Worm (Caenorhabditis elegans) whole organism, mixed stage, embryonic: Measurements from ENCODE around the gene B0432.8.

Experiments
- M03D4.4 ChIP-seq: sonication (generic microtip); optimal IDR thresholded peaks from 2 replicates; lab custom pipeline; 2017; ENCODE audit warnings: mild to moderate bottlenecking, missing genetic modification characterization, missing compliant biosample characterization
- bed-3 ChIP-seq: fragments of 200-800 bp; sonication (Bioruptor generic); optimal IDR thresholded peaks from 3 replicates; lab custom pipeline; 2018; ENCODE audit warnings: mild to moderate bottlenecking, missing genetic modification characterization, moderate library complexity, missing compliant biosample characterization
- ceh-39 ChIP-seq: fragments of 150-350 bp; optimal IDR thresholded peaks from 2 replicates; lab custom pipeline; 2014; ENCODE audit warnings: missing biosample characterization, missing genetic modification characterization
- ceh-43 ChIP-seq: fragments of 200-800 bp; sonication (Bioruptor generic); optimal IDR thresholded peaks from 2 replicates; lab custom pipeline; 2018; ENCODE audit warnings: mild to moderate bottlenecking, missing genetic modification characterization, moderate library complexity, missing compliant biosample characterization
- ceh-83 ChIP-seq: fragments of 200-800 bp; sonication (Bioruptor generic); optimal IDR thresholded peaks from 2 replicates; lab custom pipeline; 2018; ENCODE audit warnings: mild to moderate bottlenecking, missing genetic modification characterization, missing compliant biosample characterization
- ces-1 ChIP-seq: fragments of 150-350 bp; optimal IDR thresholded peaks from 2 replicates; lab custom pipeline; 2014; ENCODE audit warnings: missing biosample characterization, missing genetic modification reagents, missing genetic modification characterization
- cnd-1 ChIP-seq: fragments of 200-800 bp; sonication (Bioruptor generic); optimal IDR thresholded peaks from 2 replicates; lab custom pipeline; 2018; ENCODE audit warnings: mild to moderate bottlenecking, missing genetic modification characterization, missing compliant biosample characterization
- drap-1 ChIP-seq: fragments of 200-800 bp; sonication (Bioruptor generic); optimal IDR thresholded peaks from 3 replicates; lab custom pipeline; 2018; ENCODE audit warnings: mild to moderate bottlenecking, missing genetic modification characterization, missing compliant biosample characterization
- elt-1 ChIP-seq: sonication (generic microtip); optimal IDR thresholded peaks from 2 replicates; lab custom pipeline; 2017; ENCODE audit warnings: missing genetic modification characterization, mild to moderate bottlenecking, missing compliant biosample characterization, antibody characterized with exemption, moderate library complexity, borderline replicate concordance; ENCODE audit not compliant: insufficient read depth
- elt-3 ChIP-seq: fragments of 150-350 bp; optimal IDR thresholded peaks from 2 replicates; lab custom pipeline; 2014; ENCODE audit warnings: missing biosample characterization, missing genetic modification characterization
- flh-1 ChIP-seq: fragments of 200-800 bp; sonication (Bioruptor generic); optimal IDR thresholded peaks from 2 replicates; lab custom pipeline; 2018; ENCODE audit warnings: mild to moderate bottlenecking, missing genetic modification characterization, moderate library complexity, missing compliant biosample characterization
- ham-2 ChIP-seq: fragments of 200-800 bp; sonication (Bioruptor generic); optimal IDR thresholded peaks from 2 replicates; lab custom pipeline; 2018; ENCODE audit warnings: mild to moderate bottlenecking, missing genetic modification characterization, missing compliant biosample characterization
- lin-13 ChIP-seq: fragments of 150-350 bp; optimal IDR thresholded peaks from 2 replicates; lab custom pipeline; 2014; ENCODE audit warnings: missing biosample characterization, missing genetic modification characterization
- lin-32 ChIP-seq: fragments of 200-800 bp; sonication (Bioruptor generic); optimal IDR thresholded peaks from 2 replicates; lab custom pipeline; 2018; ENCODE audit warnings: mild to moderate bottlenecking, missing genetic modification characterization, missing compliant biosample characterization
- lsy-2 ChIP-seq: fragments of 150-350 bp; optimal IDR thresholded peaks from 2 replicates; lab custom pipeline; 2014; ENCODE audit warnings: missing biosample characterization, missing genetic modification characterization
- mep-1 ChIP-seq: fragments of 150-350 bp; optimal IDR thresholded peaks from 2 replicates; lab custom pipeline; 2017; ENCODE audit warnings: missing biosample characterization, missing genetic modification reagents, missing genetic modification characterization, inconsistent platforms
- mls-2 ChIP-seq: sonication (generic microtip); optimal IDR thresholded peaks from 2 replicates; lab custom pipeline; 2016; ENCODE audit warnings: mild to moderate bottlenecking, missing genetic modification characterization, moderate library complexity, missing compliant biosample characterization
- nhr-2 ChIP-seq: fragments of 150-350 bp; optimal IDR thresholded peaks from 2 replicates; lab custom pipeline; 2014; ENCODE audit warnings: missing biosample characterization, missing genetic modification characterization
- nhr-237 ChIP-seq: fragments of 150-350 bp; optimal IDR thresholded peaks from 2 replicates; lab custom pipeline; 2014; ENCODE audit warnings: missing biosample characterization, missing genetic modification characterization
- nhr-28 ChIP-seq: fragments of 150-350 bp; optimal IDR thresholded peaks from 2 replicates; lab custom pipeline; 2014; ENCODE audit warnings: missing biosample characterization, missing genetic modification characterization
- nhr-76 ChIP-seq: sonication (generic microtip); optimal IDR thresholded peaks from 2 replicates; lab custom pipeline; 2017; ENCODE audit warnings: missing biosample characterization, missing genetic modification characterization
- pha-4 ChIP-seq: fragments of 150-350 bp; optimal IDR thresholded peaks from 2 replicates; lab custom pipeline; 2018; ENCODE audit warnings: missing biosample characterization, missing genetic modification reagents, missing genetic modification characterization
- sem-2 ChIP-seq: fragments of 200-800 bp; sonication (Bioruptor generic); optimal IDR thresholded peaks from 2 replicates; lab custom pipeline; 2018; ENCODE audit warnings: mild to moderate bottlenecking, missing genetic modification characterization, missing compliant biosample characterization
- snpc-4 ChIP-seq: fragments of 150-350 bp; optimal IDR thresholded peaks from 2 replicates; lab custom pipeline; 2014; ENCODE audit warnings: missing biosample characterization, missing genetic modification characterization
- sptf-1 ChIP-seq: sonication (generic microtip); optimal IDR thresholded peaks from 2 replicates; lab custom pipeline; 2017; ENCODE audit warnings: mild to moderate bottlenecking, missing genetic modification characterization, moderate library complexity, missing compliant biosample characterization
- tbx-8 ChIP-seq: fragments of 200-800 bp; sonication (Bioruptor generic); optimal IDR thresholded peaks from 2 replicates; lab custom pipeline; 2018; ENCODE audit warnings: mild to moderate bottlenecking, missing genetic modification characterization, moderate library complexity, missing compliant biosample characterization
- unc-120 ChIP-seq: sonication (generic microtip); optimal IDR thresholded peaks from 2 replicates; lab custom pipeline; 2017; ENCODE audit warnings: missing genetic modification characterization, missing compliant biosample characterization; ENCODE audit not compliant: poor library complexity, severe bottlenecking
- unc-39 ChIP-seq: fragments of 150-350 bp; optimal IDR thresholded peaks from 2 replicates; lab custom pipeline; 2014; ENCODE audit warnings: missing biosample characterization, missing genetic modification characterization
- unc-62 ChIP-seq: fragments of 150-350 bp; optimal IDR thresholded peaks from 2 replicates; lab custom pipeline; 2014; ENCODE audit warnings: missing biosample characterization, missing genetic modification reagents, missing genetic modification characterization
- zip-8 ChIP-seq: fragments of 150-350 bp; optimal IDR thresholded peaks from 2 replicates; lab custom pipeline; 2014; ENCODE audit warnings: missing biosample characterization, missing genetic modification characterization
- ztf-11 ChIP-seq: fragments of 150-350 bp; optimal IDR thresholded peaks from 2 replicates; lab custom pipeline; 2014; ENCODE audit warnings: missing biosample characterization, missing genetic modification characterization

B0432.8 gene

DNA sequence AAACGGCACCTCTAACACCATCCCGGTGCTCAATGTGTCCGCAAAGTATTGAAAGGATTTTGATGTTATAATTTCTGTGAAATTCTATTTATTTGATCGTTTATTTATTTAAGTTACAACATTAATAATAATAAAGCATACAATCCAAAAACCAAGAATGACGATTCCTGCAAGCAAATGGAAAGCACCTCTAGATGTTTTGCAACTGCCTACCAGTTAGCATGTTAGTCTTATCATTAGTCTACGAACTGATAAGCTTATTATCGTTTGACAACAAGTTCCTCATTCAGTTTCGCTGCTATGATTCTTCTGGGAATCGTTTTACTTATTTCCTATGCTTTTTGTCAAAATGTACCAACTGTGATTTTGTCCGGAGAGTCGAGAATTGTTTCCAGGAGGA lies 21.1 kb upstream of the B0432.8 start, which contains the start of gene K01A2.6:
TSS of gene K01A2.6 (plus strand) at position 301 of the 400 bp plus-strand sequence.
- no peak for TF ChIP-seq drap-1
- no peak for TF ChIP-seq ham-2 (GFP tag; lab: Kevin White, UChicago)
- TF ChIP-seq mls-2 (tag; lab: Kevin White, UChicago): no peak
- no peak for TF ChIP-seq ceh-83 (GFP tag; lab: Kevin White, UChicago)
- no peak for TF ChIP-seq cnd-1 (tag; lab: Kevin White, UChicago)
- no peak for TF ChIP-seq unc-62 (GFP tag; lab: Kevin White, UChicago)
- no peak for TF ChIP-seq snpc-4 (tag; lab: Kevin White, UChicago)
- TF ChIP-seq elt-1 (tag; lab: Kevin White, UChicago): no peak
- no peak for TF ChIP-seq ceh-39 (tag; lab: Kevin White, UChicago)
- TF ChIP-seq nhr-237 (tag; lab: Kevin White, UChicago): no peak
- TF ChIP-seq nhr-2 (tag; lab: Kevin White, UChicago): no peak
- TF ChIP-seq flh-1 (GFP tag; lab: Kevin White, UChicago): no peak
- TF ChIP-seq lin-13 (tag; lab: Kevin White, UChicago): no peak
- no peak for TF ChIP-seq zip-8 (tag; lab: Kevin White, UChicago)
- no peak for TF ChIP-seq M03D4.4 (tag; lab: Kevin White, UChicago)
- TF ChIP-seq unc-39: no peak
- TF ChIP-seq lsy-2 (tag; lab: Kevin White, UChicago): no peak
- TF ChIP-seq ces-1 (GFP tag; lab: Kevin White, UChicago): no peak
- TF ChIP-seq ztf-11 (tag; lab: Kevin White, UChicago): no peak
- no peak for TF ChIP-seq elt-3
- TF ChIP-seq, all 35 proteins: peak for 0

DNA sequence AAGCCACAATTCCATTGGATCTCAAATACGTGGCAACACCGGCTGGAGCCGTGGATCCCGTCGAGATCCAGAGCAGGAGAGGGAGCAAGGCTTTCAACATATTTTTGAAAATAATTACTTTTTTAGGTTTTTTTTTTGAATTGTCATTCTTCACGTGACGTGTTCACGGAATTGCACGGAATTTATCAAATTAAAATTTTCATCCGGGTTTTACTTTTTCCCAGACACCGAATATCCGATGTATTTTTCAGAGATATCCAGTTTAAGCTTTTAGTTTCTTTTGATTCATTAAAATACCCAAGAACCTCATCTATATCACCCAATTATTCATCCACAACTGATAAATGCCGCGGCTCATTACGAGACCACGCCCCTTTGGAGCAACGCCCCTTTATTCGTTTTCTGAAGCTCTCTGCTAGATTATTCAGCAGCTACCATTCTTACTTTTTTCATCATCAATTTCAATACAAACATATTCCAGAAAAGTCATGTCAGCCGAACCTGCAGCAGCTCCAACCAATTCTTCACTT lies 18.4 kb upstream of the B0432.8 start, which contains the start of the genes clec-117 and B0432.1:
TSS of gene clec-117 (minus strand) at position 101 of the 530 bp plus-strand sequence.
TSS of gene B0432.1 (plus strand) at position 480 of the 530 bp plus-strand sequence.
- TF ChIP-seq unc-120 (tag; lab: Kevin White, UChicago) (no peak), lin-32 (GFP tag; lab: Kevin White, UChicago) (no peak), mep-1 (tag; lab: Kevin White, UChicago) (no peak), sptf-1 (no peak), lin-13 (tag; lab: Kevin White, UChicago) (no peak), nhr-76 (tag; lab: Kevin White, UChicago) (no peak), zip-8 (tag; lab: Kevin White, UChicago) (no peak), ceh-39 (tag; lab: Kevin White, UChicago) (no peak), M03D4.4 (tag; lab: Kevin White, UChicago) (no peak), snpc-4 (tag; lab: Kevin White, UChicago) (no peak), unc-39 (no peak), nhr-237 (tag; lab: Kevin White, UChicago) (no peak), sem-2 (GFP tag; lab: Kevin White, UChicago) (no peak), ceh-83 (GFP tag; lab: Kevin White, UChicago) (no peak)

DNA sequence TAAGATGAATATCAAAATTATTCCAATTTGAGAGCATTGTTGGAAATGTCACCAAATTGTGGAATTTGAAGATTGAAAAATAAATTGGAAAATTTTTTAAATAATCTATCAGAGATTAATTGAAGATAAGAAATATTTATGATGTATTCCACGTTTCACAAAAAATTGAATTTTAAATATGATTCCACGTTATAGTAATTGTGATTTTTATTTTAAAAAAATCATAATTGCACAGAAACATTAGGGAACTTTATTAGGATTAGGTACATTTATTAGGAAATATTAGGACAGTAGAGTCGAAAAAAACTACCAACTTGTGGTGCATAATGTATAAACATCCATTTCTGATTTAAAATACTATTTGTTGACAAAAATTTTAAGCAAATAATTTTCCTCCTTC lies 16.1 kb upstream of the B0432.8 start, which contains the start of gene B0432.11:
TSS of gene B0432.11 (minus strand) at position 101 of the 400 bp plus-strand sequence.
- TF ChIP-seq pha-4 (no peak), ceh-43 (GFP tag; lab: Kevin White, UChicago) (no peak), ceh-39 (tag; lab: Kevin White, UChicago) (no peak), sem-2 (GFP tag; lab: Kevin White, UChicago) (no peak), cnd-1 (tag; lab: Kevin White, UChicago) (no peak), nhr-2 (tag; lab: Kevin White, UChicago) (no peak), bed-3 (GFP tag; lab: Kevin White, UChicago) (no peak), unc-120 (tag; lab: Kevin White, UChicago) (no peak)
- TF ChIP-seq, all 35 proteins: peak for 0

DNA sequence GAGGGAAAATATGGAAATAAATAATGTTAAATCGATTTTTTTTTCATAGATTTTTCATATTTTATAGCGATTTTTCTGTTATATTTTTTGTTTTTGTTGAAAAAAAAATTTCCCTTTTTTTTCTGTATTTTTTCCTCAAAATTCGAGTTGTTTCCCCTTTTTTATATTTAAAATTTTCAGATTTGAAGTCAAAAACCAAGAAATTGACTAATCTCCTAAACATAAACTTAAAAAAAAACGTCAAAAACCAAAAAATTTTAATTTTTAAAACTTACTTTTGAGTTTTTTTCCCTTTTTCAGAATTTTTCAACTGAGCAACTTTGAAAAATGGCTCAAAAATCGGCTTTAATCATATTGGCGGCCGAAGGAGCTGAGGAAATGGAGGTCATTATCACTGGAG lies 11.7 kb upstream of the B0432.8 start, which contains the start of gene djr-1.1:
TSS of gene djr-1.1 (plus strand) at position 301 of the 400 bp plus-strand sequence.
- TF ChIP-seq lin-13 (tag; lab: Kevin White, UChicago): no peak
- no peak for TF ChIP-seq unc-62 (GFP tag; lab: Kevin White, UChicago)
- no peak for TF ChIP-seq ztf-11 (tag; lab: Kevin White, UChicago)
- no peak for TF ChIP-seq ham-2 (GFP tag; lab: Kevin White, UChicago)
- no peak for TF ChIP-seq tbx-8 (GFP tag; lab: Kevin White, UChicago)
- TF ChIP-seq elt-1 (tag; lab: Kevin White, UChicago): no peak
- TF ChIP-seq nhr-28 (tag; lab: Kevin White, UChicago): no peak
- TF ChIP-seq ceh-43 (GFP tag; lab: Kevin White, UChicago): no peak
